Worm (Caenorhabditis elegans): ENCODE results near the gene Y49F6B.6.

DNA sequence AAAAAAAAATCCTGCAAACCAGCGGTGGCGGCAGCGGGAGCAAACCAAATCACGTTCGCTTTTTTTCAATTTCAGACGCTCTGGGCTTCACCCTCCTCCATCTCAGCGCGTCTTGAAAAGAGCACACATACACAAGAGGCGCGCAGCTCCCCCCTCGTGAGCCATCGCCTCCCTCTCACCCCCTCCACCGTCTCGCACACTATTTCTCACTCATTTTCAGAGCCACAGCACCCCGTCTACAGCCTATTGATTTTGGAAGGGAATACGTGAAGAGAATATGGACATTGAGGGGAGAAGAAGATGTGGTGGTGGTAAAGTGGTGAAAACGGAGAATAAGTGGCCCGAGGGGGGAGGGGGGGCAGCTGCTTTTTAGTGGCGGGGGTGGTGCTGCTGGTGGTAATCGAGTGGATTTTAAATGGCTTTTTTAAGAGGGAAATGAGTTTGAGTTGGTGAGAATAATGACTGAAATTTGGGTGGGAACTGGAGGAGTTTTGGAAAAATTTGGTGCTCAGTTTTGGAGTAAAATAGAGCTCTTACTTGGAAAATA lies 44.7 kb upstream of the Y49F6B.6 start:
- TF ChIP-seq ZK185.1 (tag; optimal IDR thresholded peaks at IDR 0.05; ENCODE audit: poor library complexity, severe bottlenecking) (no peak), rcor-1 (GFP tag; IDR thresholded peaks at IDR 0.05) (no peak), B0261.1 (tag; optimal IDR thresholded peaks at IDR 0.05) (no peak)

All from whole organism, young adult.